Fruit fly (Drosophila melanogaster) whole organism, pupa: Measurements from ENCODE around the gene CG5026.

Experiments used
- CG10348 ChIP-seq: fragments of 200-800 bp; sonication (Bioruptor generic); IDR thresholded peaks from 2 replicates; pipeline ENCODE4 v1.3.6; 2022; ENCODE audit warnings: missing biosample characterization, missing genetic modification characterization
- CG12605 ChIP-seq: fragments of 200-800 bp; sonication (Bioruptor generic); IDR thresholded peaks from 2 replicates; pipeline ENCODE4 v1.3.6; 2022; ENCODE audit warnings: missing biosample characterization, missing genetic modification characterization
- CG13204 ChIP-seq: fragments of 200-800 bp; sonication (Bioruptor generic); optimal IDR thresholded peaks from 2 replicates; lab custom pipeline; 2018; ENCODE audit warnings: missing biosample characterization, mild to moderate bottlenecking, missing genetic modification characterization, moderate library complexity
- CG15710 ChIP-seq: fragments of 200-800 bp; sonication (Bioruptor generic); optimal IDR thresholded peaks from 2 replicates; lab custom pipeline; 2018; ENCODE audit warnings: missing biosample characterization, mild to moderate bottlenecking, missing genetic modification characterization, moderate library complexity
- CG17806 ChIP-seq: fragments of 200-800 bp; sonication (Bioruptor generic); optimal IDR thresholded peaks from 2 replicates; lab custom pipeline; 2018; ENCODE audit warnings: missing biosample characterization, mild to moderate bottlenecking, missing genetic modification characterization, moderate library complexity
- CG32121 ChIP-seq: fragments of 200-800 bp; sonication (Bioruptor generic); IDR thresholded peaks from 2 replicates; pipeline ENCODE4 v1.3.6; 2022; ENCODE audit warnings: missing biosample characterization, missing genetic modification characterization
- CG34367 ChIP-seq: fragments of 200-800 bp; sonication (Bioruptor generic); optimal IDR thresholded peaks from 2 replicates; lab custom pipeline; 2018; ENCODE audit warnings: missing biosample characterization, mild to moderate bottlenecking, missing genetic modification characterization
- CG9948 ChIP-seq: fragments of 200-800 bp; sonication (Bioruptor generic); optimal IDR thresholded peaks from 2 replicates; lab custom pipeline; 2018; ENCODE audit warnings: missing biosample characterization, mild to moderate bottlenecking, missing genetic modification characterization, moderate library complexity
- EcR ChIP-seq: fragments of 200-800 bp; sonication (Bioruptor generic); optimal IDR thresholded peaks from 3 replicates; lab custom pipeline; 2019; ENCODE audit warnings: missing biosample characterization, missing genetic modification characterization, mild to moderate bottlenecking, moderate library complexity, missing genetic modification reagents
- Pif1B ChIP-seq: fragments of 200-800 bp; sonication (Bioruptor generic); optimal IDR thresholded peaks from 3 replicates; lab custom pipeline; 2016; ENCODE audit warnings: missing biosample characterization, missing genetic modification characterization
- fd96Ca ChIP-seq: fragments of 200-800 bp; sonication (Bioruptor generic); IDR thresholded peaks from 3 replicates; pipeline ENCODE4 v1.3.6; 2022; ENCODE audit warnings: missing biosample characterization, missing genetic modification characterization
- gl ChIP-seq: fragments of 200-800 bp; sonication (Bioruptor generic); optimal IDR thresholded peaks from 2 replicates; lab custom pipeline; 2018; ENCODE audit warnings: missing biosample characterization, mild to moderate bottlenecking, missing genetic modification characterization

- TF ChIP-seq gl (tag; lab: Kevin White, UChicago) (no peak), Pif1B (GFP tag; lab: Kevin White, UChicago) (no peak), CG10348 (GFP tag; lab: Robert Waterston, UW) (no peak), EcR (GFP tag; lab: Kevin White, UChicago) (no peak), CG34367 (tag; lab: Kevin White, UChicago) (no peak), CG17806 (tag; lab: Kevin White, UChicago) (no peak), CG13204 (no peak), CG12605 (GFP tag; lab: Robert Waterston, UW) (no peak), fd96Ca (GFP tag; lab: Robert Waterston, UW) (no peak), CG32121 (GFP tag; lab: Robert Waterston, UW) (no peak), CG15710 (tag; lab: Kevin White, UChicago) (no peak), CG9948 (tag; lab: Kevin White, UChicago) (no peak)
Measured at dm6 chr3L:9003369-9003768, 35.0 kb downstream of the CG5026 start.
